Fruit fly (Drosophila melanogaster) whole organism, wandering third instar larva: Measurements from ENCODE around the gene CG11367.

Source experiments
- Abd-B ChIP-seq: fragments of >200 bp; optimal IDR thresholded peaks from 2 replicates; lab custom pipeline; 2017; ENCODE audit warnings: missing biosample characterization, missing genetic modification characterization
- Dfd ChIP-seq: fragments of >200 bp; optimal IDR thresholded peaks from 2 replicates; lab custom pipeline; 2017; ENCODE audit warnings: missing biosample characterization, missing genetic modification characterization
- GATAd ChIP-seq: sonication (Bioruptor generic); optimal IDR thresholded peaks from 2 replicates; lab custom pipeline; 2016; ENCODE audit warnings: missing biosample characterization, missing genetic modification characterization
- Myc ChIP-seq: fragments of >200 bp; optimal IDR thresholded peaks from 2 replicates; lab custom pipeline; 2017
- ey ChIP-seq: fragments of 200-800 bp; sonication (Bioruptor generic); optimal IDR thresholded peaks from 2 replicates; lab custom pipeline; 2016; ENCODE audit warnings: missing biosample characterization, missing genetic modification characterization
- fru ChIP-seq: fragments of 200-800 bp; sonication (Bioruptor generic); optimal IDR thresholded peaks from 3 replicates; lab custom pipeline; 2016; ENCODE audit warnings: missing biosample characterization, mild to moderate bottlenecking, missing genetic modification characterization
- h ChIP-seq: fragments of 200-800 bp; sonication (Bioruptor generic); optimal IDR thresholded peaks from 3 replicates; lab custom pipeline; 2016; ENCODE audit warnings: missing biosample characterization, mild to moderate bottlenecking, missing genetic modification characterization
- jim ChIP-seq: fragments of 175-275, 200-325 bp; sonication (Bioruptor generic); optimal IDR thresholded peaks from 2 replicates; lab custom pipeline; 2016; ENCODE audit warnings: missing biosample characterization, mild to moderate bottlenecking, missing genetic modification characterization
- lola ChIP-seq: fragments of >200 bp; optimal IDR thresholded peaks from 2 replicates; lab custom pipeline; 2017; ENCODE audit warnings: missing biosample characterization, missing genetic modification characterization
- usp ChIP-seq: fragments of >200 bp; optimal IDR thresholded peaks from 2 replicates; lab custom pipeline; 2017; ENCODE audit warnings: missing biosample characterization, missing genetic modification characterization
- woc ChIP-seq: sonication (Bioruptor generic); optimal IDR thresholded peaks from 2 replicates; lab custom pipeline; 2016; ENCODE audit warnings: missing biosample characterization, mild to moderate bottlenecking, missing genetic modification characterization

DNA sequence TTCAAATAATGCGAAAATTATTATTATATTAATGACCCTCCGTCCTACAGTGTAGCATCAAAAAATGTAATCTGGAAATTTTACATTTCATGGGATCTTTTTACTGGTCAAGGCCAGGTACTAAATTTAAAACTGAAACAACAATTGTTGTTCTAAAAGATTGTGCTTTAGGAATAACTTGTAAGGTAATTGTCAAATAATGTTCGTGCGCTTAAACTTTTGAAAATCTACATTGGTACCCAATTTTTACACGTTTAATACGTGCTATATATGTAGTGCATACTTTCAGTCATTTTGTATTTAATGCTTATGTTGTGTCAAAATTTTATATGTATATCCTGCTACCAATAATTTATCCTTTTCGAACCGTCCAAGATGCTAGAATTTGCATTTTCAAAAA is 5.7 kb downstream of the CG11367 start:
- TF ChIP-seq lola (no peak), jim (GFP tag; lab: Kevin White, UChicago) (no peak), woc (GFP tag; lab: Kevin White, UChicago) (no peak), GATAd (GFP tag; lab: Kevin White, UChicago) (no peak), fru (GFP tag; lab: Kevin White, UChicago) (no peak), Dfd (GFP tag; lab: Kevin White, UChicago) (no peak), ey (GFP tag; lab: Kevin White, UChicago) (no peak), usp (GFP tag; lab: Kevin White, UChicago) (no peak), h (GFP tag; lab: Kevin White, UChicago) (no peak), Abd-B (GFP tag; lab: Kevin White, UChicago) (no peak), Myc (lab: Kevin White, UChicago) (peak; percentile 42)
